Worm (Caenorhabditis elegans) whole organism, mixed stage, embryonic: Measurements from ENCODE around the gene F53F4.16.

Experiments
- bed-3 ChIP-seq: fragments of 200-800 bp; sonication (Bioruptor generic); optimal IDR thresholded peaks from 3 replicates; lab custom pipeline; 2018; ENCODE audit warnings: mild to moderate bottlenecking, missing genetic modification characterization, moderate library complexity, missing compliant biosample characterization
- lin-13 ChIP-seq: fragments of 150-350 bp; optimal IDR thresholded peaks from 2 replicates; lab custom pipeline; 2014; ENCODE audit warnings: missing biosample characterization, missing genetic modification characterization
- lsy-2 ChIP-seq: fragments of 150-350 bp; optimal IDR thresholded peaks from 2 replicates; lab custom pipeline; 2014; ENCODE audit warnings: missing biosample characterization, missing genetic modification characterization
- nhr-2 ChIP-seq: fragments of 150-350 bp; optimal IDR thresholded peaks from 2 replicates; lab custom pipeline; 2014; ENCODE audit warnings: missing biosample characterization, missing genetic modification characterization
- snpc-4 ChIP-seq: fragments of 150-350 bp; optimal IDR thresholded peaks from 2 replicates; lab custom pipeline; 2014; ENCODE audit warnings: missing biosample characterization, missing genetic modification characterization
- sptf-1 ChIP-seq: sonication (generic microtip); optimal IDR thresholded peaks from 2 replicates; lab custom pipeline; 2017; ENCODE audit warnings: mild to moderate bottlenecking, missing genetic modification characterization, moderate library complexity, missing compliant biosample characterization
- unc-120 ChIP-seq: sonication (generic microtip); optimal IDR thresholded peaks from 2 replicates; lab custom pipeline; 2017; ENCODE audit warnings: missing genetic modification characterization, missing compliant biosample characterization; ENCODE audit not compliant: poor library complexity, severe bottlenecking
- unc-62 ChIP-seq: fragments of 150-350 bp; optimal IDR thresholded peaks from 2 replicates; lab custom pipeline; 2014; ENCODE audit warnings: missing biosample characterization, missing genetic modification reagents, missing genetic modification characterization
- ztf-11 ChIP-seq: fragments of 150-350 bp; optimal IDR thresholded peaks from 2 replicates; lab custom pipeline; 2014; ENCODE audit warnings: missing biosample characterization, missing genetic modification characterization

- TF ChIP-seq snpc-4 (tag; lab: Kevin White, UChicago) (no peak), lin-13 (no peak), unc-62 (GFP tag; lab: Kevin White, UChicago) (no peak), ztf-11 (tag; lab: Kevin White, UChicago) (no peak), bed-3 (GFP tag; lab: Kevin White, UChicago) (no peak), lsy-2 (tag; lab: Kevin White, UChicago) (no peak), sptf-1 (tag; lab: Kevin White, UChicago) (no peak), unc-120 (tag; lab: Kevin White, UChicago) (no peak), nhr-2 (tag; lab: Kevin White, UChicago) (no peak)
Measured at ce11 chrV:13584484-13584883, 37.1 kb downstream of the F53F4.16 start, which contains the start of gene F53F4.1.
